Worm (Caenorhabditis elegans): ENCODE results near the gene lin-8.

- TF ChIP-seq elt-2 (tag; optimal IDR thresholded peaks at IDR 0.05) (no peak), unc-62 (GFP tag; optimal IDR thresholded peaks at IDR 0.05) (no peak), skn-1 (tag; optimal IDR thresholded peaks at IDR 0.05) (no peak), nhr-23 (tag; optimal IDR thresholded peaks at IDR 0.05) (no peak), lin-39 (tag; optimal IDR thresholded peaks at IDR 0.05) (no peak), pqm-1 (tag; optimal IDR thresholded peaks at IDR 0.05) (no peak), snpc-4 (tag; optimal IDR thresholded peaks at IDR 0.05) (no peak), ceh-16 (tag; optimal IDR thresholded peaks at IDR 0.05) (no peak), elt-3 (tag; optimal IDR thresholded peaks at IDR 0.05) (no peak), nhr-11 (tag; optimal IDR thresholded peaks at IDR 0.05) (no peak), eor-1 (tag; optimal IDR thresholded peaks at IDR 0.05) (no peak), ama-1 (optimal IDR thresholded peaks at IDR 0.05) (no peak), ztf-4 (tag; optimal IDR thresholded peaks at IDR 0.05) (no peak), nhr-28 (tag; optimal IDR thresholded peaks at IDR 0.05) (no peak)
These were observed 2.9 kb upstream of the lin-8 start for ce11 chrII:3053689-3054088.

Data from whole organism, L3 larva.